Fruit fly (Drosophila melanogaster) whole organism, wandering third instar larva: ENCODE measurements around the gene Herp.

Experiments
- GATAd ChIP-seq: sonication (Bioruptor generic); optimal IDR thresholded peaks from 2 replicates; lab custom pipeline; 2016; ENCODE audit warnings: missing biosample characterization, missing genetic modification characterization
- Hr78 ChIP-seq: fragments of >200 bp; optimal IDR thresholded peaks from 2 replicates; lab custom pipeline; 2017; ENCODE audit warnings: missing biosample characterization, missing genetic modification characterization
- h ChIP-seq: fragments of 200-800 bp; sonication (Bioruptor generic); optimal IDR thresholded peaks from 3 replicates; lab custom pipeline; 2016; ENCODE audit warnings: missing biosample characterization, mild to moderate bottlenecking, missing genetic modification characterization
- lola ChIP-seq: fragments of >200 bp; optimal IDR thresholded peaks from 2 replicates; lab custom pipeline; 2017; ENCODE audit warnings: missing biosample characterization, missing genetic modification characterization
- psq ChIP-seq: fragments of 200-800 bp; sonication (Bioruptor generic); optimal IDR thresholded peaks from 3 replicates; lab custom pipeline; 2017; ENCODE audit warnings: missing biosample characterization, mild to moderate bottlenecking, missing genetic modification characterization, moderate library complexity
- sage ChIP-seq: fragments of 200-800 bp; sonication (Bioruptor generic); optimal IDR thresholded peaks from 2 replicates; lab custom pipeline; 2016; ENCODE audit warnings: missing biosample characterization, mild to moderate bottlenecking, missing genetic modification characterization
- usp ChIP-seq: fragments of >200 bp; optimal IDR thresholded peaks from 2 replicates; lab custom pipeline; 2017; ENCODE audit warnings: missing biosample characterization, missing genetic modification characterization

dm6 chr2L:7820851-7821250, 21.0 kb upstream of the Herp start, which contains the start of gene CG7115:
- TF ChIP-seq lola (GFP tag; lab: Kevin White, UChicago) (no peak), h (GFP tag; lab: Kevin White, UChicago) (no peak), usp (no peak), sage (no peak), psq (GFP tag; lab: Kevin White, UChicago) (no peak), GATAd (GFP tag; lab: Kevin White, UChicago) (no peak), Hr78 (GFP tag; lab: Kevin White, UChicago) (no peak)
